Fruit fly (Drosophila melanogaster) whole organism, pupa: Measurements from ENCODE around the gene nanos.
A peak's percentile ranks its signal among the peaks of the same experiment; 100 is the strongest.

Experiments used
- CG10348 ChIP-seq: fragments of 200-800 bp; sonication (Bioruptor generic); IDR thresholded peaks from 2 replicates; pipeline ENCODE4 v1.3.6; 2022; ENCODE audit warnings: missing biosample characterization, missing genetic modification characterization
- CG12605 ChIP-seq: fragments of 200-800 bp; sonication (Bioruptor generic); IDR thresholded peaks from 2 replicates; pipeline ENCODE4 v1.3.6; 2022; ENCODE audit warnings: missing biosample characterization, missing genetic modification characterization
- CG13204 ChIP-seq: fragments of 200-800 bp; sonication (Bioruptor generic); optimal IDR thresholded peaks from 2 replicates; lab custom pipeline; 2018; ENCODE audit warnings: missing biosample characterization, mild to moderate bottlenecking, missing genetic modification characterization, moderate library complexity
- CG14655 ChIP-seq: fragments of 200-800 bp; sonication (Bioruptor generic); optimal IDR thresholded peaks from 3 replicates; lab custom pipeline; 2017; ENCODE audit warnings: mild to moderate bottlenecking, missing biosample characterization, missing genetic modification reagents, missing genetic modification characterization
- CG15710 ChIP-seq: fragments of 200-800 bp; sonication (Bioruptor generic); optimal IDR thresholded peaks from 2 replicates; lab custom pipeline; 2018; ENCODE audit warnings: missing biosample characterization, mild to moderate bottlenecking, missing genetic modification characterization, moderate library complexity
- CG17806 ChIP-seq: fragments of 200-800 bp; sonication (Bioruptor generic); optimal IDR thresholded peaks from 2 replicates; lab custom pipeline; 2018; ENCODE audit warnings: missing biosample characterization, mild to moderate bottlenecking, missing genetic modification characterization, moderate library complexity
- CG32121 ChIP-seq: fragments of 200-800 bp; sonication (Bioruptor generic); IDR thresholded peaks from 2 replicates; pipeline ENCODE4 v1.3.6; 2022; ENCODE audit warnings: missing biosample characterization, missing genetic modification characterization
- CG34367 ChIP-seq: fragments of 200-800 bp; sonication (Bioruptor generic); optimal IDR thresholded peaks from 2 replicates; lab custom pipeline; 2018; ENCODE audit warnings: missing biosample characterization, mild to moderate bottlenecking, missing genetic modification characterization
- CG4496 ChIP-seq: fragments of 200-800 bp; sonication (Bioruptor generic); IDR thresholded peaks from 3 replicates; pipeline ENCODE4 v1.3.6; 2022; ENCODE audit warnings: missing biosample characterization, missing genetic modification characterization
- CG8159 ChIP-seq: fragments of 200-800 bp; sonication (Bioruptor generic); optimal IDR thresholded peaks from 3 replicates; lab custom pipeline; 2018; ENCODE audit warnings: missing biosample characterization, mild to moderate bottlenecking, missing genetic modification characterization, moderate library complexity
- CG8301 ChIP-seq: fragments of 200-800 bp; sonication (Bioruptor generic); optimal IDR thresholded peaks from 2 replicates; lab custom pipeline; 2018; ENCODE audit warnings: missing biosample characterization, mild to moderate bottlenecking, missing genetic modification characterization
- CG9948 ChIP-seq: fragments of 200-800 bp; sonication (Bioruptor generic); optimal IDR thresholded peaks from 2 replicates; lab custom pipeline; 2018; ENCODE audit warnings: missing biosample characterization, mild to moderate bottlenecking, missing genetic modification characterization, moderate library complexity
- D1 ChIP-seq: fragments of 200-800 bp; sonication (Bioruptor generic); optimal IDR thresholded peaks from 2 replicates; lab custom pipeline; 2018; ENCODE audit warnings: missing biosample characterization, mild to moderate bottlenecking, missing genetic modification characterization, moderate library complexity
- EcR ChIP-seq: fragments of 200-800 bp; sonication (Bioruptor generic); optimal IDR thresholded peaks from 3 replicates; lab custom pipeline; 2019; ENCODE audit warnings: missing biosample characterization, missing genetic modification characterization, mild to moderate bottlenecking, moderate library complexity, missing genetic modification reagents
- Ets98B ChIP-seq: fragments of 200-800 bp; sonication (Bioruptor generic); IDR thresholded peaks from 2 replicates; pipeline ENCODE4 v1.3.6; 2022; ENCODE audit warnings: missing biosample characterization, missing genetic modification characterization
- Pif1A ChIP-seq: fragments of 200-800 bp; sonication (Bioruptor generic); optimal IDR thresholded peaks from 3 replicates; lab custom pipeline; 2016; ENCODE audit warnings: missing biosample characterization, missing genetic modification characterization
- Pif1B ChIP-seq: fragments of 200-800 bp; sonication (Bioruptor generic); optimal IDR thresholded peaks from 3 replicates; lab custom pipeline; 2016; ENCODE audit warnings: missing biosample characterization, missing genetic modification characterization
- Snoo ChIP-seq: fragments of 200-800 bp; sonication (Bioruptor generic); optimal IDR thresholded peaks from 3 replicates; lab custom pipeline; 2017; ENCODE audit warnings: missing biosample characterization, mild to moderate bottlenecking, missing genetic modification characterization, inconsistent platforms
- fd96Ca ChIP-seq: fragments of 200-800 bp; sonication (Bioruptor generic); IDR thresholded peaks from 3 replicates; pipeline ENCODE4 v1.3.6; 2022; ENCODE audit warnings: missing biosample characterization, missing genetic modification characterization
- gl ChIP-seq: fragments of 200-800 bp; sonication (Bioruptor generic); optimal IDR thresholded peaks from 2 replicates; lab custom pipeline; 2018; ENCODE audit warnings: missing biosample characterization, mild to moderate bottlenecking, missing genetic modification characterization
- rn ChIP-seq: fragments of 200-800 bp; sonication (Bioruptor generic); IDR thresholded peaks from 2 replicates; pipeline ENCODE4 v1.3.6; 2022; ENCODE audit warnings: missing biosample characterization, missing genetic modification characterization

The nanos gene

DNA sequence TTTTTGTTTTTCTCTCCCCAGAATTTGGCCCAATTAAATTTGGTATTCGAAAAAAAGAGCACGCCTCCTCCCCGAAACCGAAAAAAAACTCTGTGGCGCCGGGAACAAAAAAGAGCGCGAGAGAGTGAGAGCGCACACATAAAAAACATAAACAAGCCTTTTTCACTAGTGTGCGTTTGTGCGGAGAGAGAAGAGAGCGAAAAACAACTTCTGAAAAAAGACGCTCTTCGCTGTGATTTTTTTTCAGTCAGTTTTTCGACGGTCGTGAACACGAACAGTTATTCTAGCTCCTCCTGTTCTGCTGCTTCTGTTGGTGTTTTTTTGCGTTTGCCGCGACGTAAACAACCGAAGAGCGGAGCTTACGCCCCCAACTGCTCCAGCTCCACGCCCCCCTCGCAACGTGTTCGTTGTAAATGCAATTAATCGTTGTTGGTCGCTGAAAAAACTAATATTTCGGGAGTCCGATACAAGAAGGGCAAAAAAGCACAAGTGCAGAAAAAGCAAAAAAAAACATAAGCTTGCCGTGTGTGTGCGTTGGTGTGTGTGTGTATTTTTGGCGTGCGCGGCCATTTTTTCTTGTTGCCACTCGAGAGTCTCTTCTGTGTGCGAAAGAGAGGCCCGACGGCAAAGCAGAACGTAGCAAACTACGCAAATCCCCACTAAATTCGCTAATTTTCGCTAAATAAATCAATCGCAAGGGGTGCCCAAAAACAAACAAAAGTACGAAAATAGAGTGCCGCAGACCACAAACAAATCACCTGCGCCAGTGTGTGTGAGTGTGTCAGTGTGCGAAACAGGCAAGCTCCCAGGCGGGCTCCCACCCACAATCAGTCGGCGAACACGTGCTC is 7.2 kb downstream of the nanos start, which contains the start of gene sqz:
TSS of gene sqz (plus strand) at position 240 of the 848 bp plus-strand sequence.
- TF ChIP-seq gl (tag; lab: Kevin White, UChicago) (peak; percentile 95), CG13204 (GFP tag; lab: Kevin White, UChicago) (peak; percentile 75), Snoo (tag; lab: Kevin White, UChicago) (peak; percentile 75), Ets98B (GFP tag; lab: Robert Waterston, UW) (peak; percentile 85), D1 (tag; lab: Kevin White, UChicago) (peak; percentile 12), CG8159 (peak; percentile 72), CG14655 (GFP tag; lab: Kevin White, UChicago) (peak; percentile 83), CG32121 (peak; percentile 68), CG34367 (peak; percentile 72), CG4496 (GFP tag; lab: Robert Waterston, UW) (peak; percentile 84), CG8301 (tag; lab: Kevin White, UChicago) (peak; percentile 73), CG9948 (tag; lab: Kevin White, UChicago) (peak; percentile 44), CG15710 (tag; lab: Kevin White, UChicago) (peak; percentile 75), fd96Ca (GFP tag; lab: Robert Waterston, UW) (peak; percentile 79), CG10348 (GFP tag; lab: Robert Waterston, UW) (no peak), CG12605 (GFP tag; lab: Robert Waterston, UW) (peak; percentile 93), Pif1A (GFP tag; lab: Kevin White, UChicago) (peak; percentile 62), CG17806 (peak; percentile 42), rn (GFP tag; lab: Robert Waterston, UW) (peak; percentile 17; the same call in 1 of the 2 replicates), Pif1B (GFP tag; lab: Kevin White, UChicago) (peak; percentile 75), EcR (GFP tag; lab: Kevin White, UChicago) (peak; percentile 63)

DNA sequence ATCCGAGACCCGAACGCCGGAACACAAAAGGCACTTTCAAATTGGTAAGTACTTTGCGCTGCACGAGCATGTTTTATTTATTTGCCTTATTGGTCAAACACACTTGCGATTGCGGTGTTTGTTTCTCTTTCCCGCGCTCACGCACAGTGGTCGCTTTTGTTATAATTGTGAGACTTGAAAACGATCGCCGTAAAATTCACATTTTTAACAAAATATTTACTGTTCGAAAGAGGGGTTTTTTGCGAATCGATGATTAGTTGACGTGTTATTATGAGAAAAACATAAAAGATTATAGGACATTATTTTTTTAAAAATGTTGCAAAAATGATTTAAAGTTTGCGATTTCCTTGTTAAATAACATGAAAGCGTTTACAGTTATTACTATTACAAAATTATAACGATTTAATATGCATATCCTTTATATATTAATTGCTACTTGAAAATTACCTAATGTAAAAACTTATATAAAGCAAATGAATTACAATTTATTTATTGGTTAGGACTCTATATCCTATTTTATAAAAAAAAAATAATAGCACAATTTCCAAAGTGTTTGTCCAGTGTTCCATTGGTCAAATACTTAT is 7.9 kb downstream of the nanos start:
- TF ChIP-seq CG12605 (GFP tag; lab: Robert Waterston, UW) (peak; percentile 15; the same call in 1 of the 2 replicates), CG14655 (GFP tag; lab: Kevin White, UChicago) (peak; percentile 40), CG34367 (peak; percentile 0), CG9948 (tag; lab: Kevin White, UChicago) (peak; percentile 37), Pif1A (GFP tag; lab: Kevin White, UChicago) (peak; percentile 20), D1 (tag; lab: Kevin White, UChicago) (peak; percentile 39), CG13204 (GFP tag; lab: Kevin White, UChicago) (no peak), fd96Ca (GFP tag; lab: Robert Waterston, UW) (no peak; the same call in 1 of the 3 replicates), CG17806 (peak; percentile 40), CG10348 (GFP tag; lab: Robert Waterston, UW) (no peak), Pif1B (GFP tag; lab: Kevin White, UChicago) (no peak), CG8159 (peak; percentile 47), CG8301 (tag; lab: Kevin White, UChicago) (peak; percentile 38), rn (GFP tag; lab: Robert Waterston, UW) (0 out of 2 replicates have a peak, but pooled peaks have one; percentile 12), EcR (GFP tag; lab: Kevin White, UChicago) (no peak), CG32121 (peak; percentile 37; the same call in 1 of the 2 replicates), Ets98B (GFP tag; lab: Robert Waterston, UW) (no peak; the same call in 1 of the 2 replicates), gl (tag; lab: Kevin White, UChicago) (no peak), CG15710 (tag; lab: Kevin White, UChicago) (no peak), CG4496 (GFP tag; lab: Robert Waterston, UW) (peak; percentile 66; the same call in 2 of the 3 replicates), Snoo (tag; lab: Kevin White, UChicago) (peak; percentile 34)

DNA sequence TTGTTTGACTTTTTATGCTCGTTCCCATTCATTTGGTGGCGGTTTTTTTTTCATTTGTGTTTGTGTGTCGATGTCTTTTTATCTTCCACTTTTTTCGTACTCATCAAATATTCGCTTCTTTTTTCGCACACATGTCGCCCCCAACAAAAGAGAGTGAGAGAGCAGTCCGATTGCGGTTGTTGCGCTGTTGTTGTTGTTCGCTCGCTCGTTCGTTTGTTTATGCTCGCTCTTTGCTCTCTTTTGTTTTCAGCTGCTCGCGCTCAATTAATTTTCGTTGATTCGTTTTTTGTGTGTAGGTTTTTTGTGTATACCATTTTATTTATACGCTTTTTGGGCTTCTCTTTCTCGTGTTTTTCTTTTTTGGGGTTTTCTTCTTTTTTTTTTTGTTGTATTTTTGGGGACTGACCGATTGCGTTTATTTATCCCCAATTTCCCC is 8.6 kb downstream of the nanos start:
- TF ChIP-seq Pif1B (GFP tag; lab: Kevin White, UChicago) (peak; percentile 17), Snoo (tag; lab: Kevin White, UChicago) (peak; percentile 14), rn (GFP tag; lab: Robert Waterston, UW) (no peak), D1 (tag; lab: Kevin White, UChicago) (no peak), CG10348 (GFP tag; lab: Robert Waterston, UW) (no peak), CG32121 (peak; percentile 69), CG8301 (tag; lab: Kevin White, UChicago) (no peak), CG8159 (peak; percentile 19), CG14655 (GFP tag; lab: Kevin White, UChicago) (no peak), CG17806 (no peak), CG34367 (peak; percentile 6), CG12605 (GFP tag; lab: Robert Waterston, UW) (peak; percentile 89), CG15710 (tag; lab: Kevin White, UChicago) (peak; percentile 20), CG4496 (GFP tag; lab: Robert Waterston, UW) (peak; percentile 72), gl (tag; lab: Kevin White, UChicago) (peak; percentile 70), fd96Ca (GFP tag; lab: Robert Waterston, UW) (peak; percentile 56; the same call in 1 of the 3 replicates), EcR (GFP tag; lab: Kevin White, UChicago) (peak; percentile 18), CG9948 (tag; lab: Kevin White, UChicago) (no peak), Ets98B (GFP tag; lab: Robert Waterston, UW) (peak; percentile 78), CG13204 (GFP tag; lab: Kevin White, UChicago) (peak; percentile 32), Pif1A (GFP tag; lab: Kevin White, UChicago) (peak; percentile 49)
- TF ChIP-seq, all 21 proteins: peak for 14
